Fruit fly (Drosophila melanogaster): ENCODE results near the gene RpS26.

The RpS26 gene

DNA sequence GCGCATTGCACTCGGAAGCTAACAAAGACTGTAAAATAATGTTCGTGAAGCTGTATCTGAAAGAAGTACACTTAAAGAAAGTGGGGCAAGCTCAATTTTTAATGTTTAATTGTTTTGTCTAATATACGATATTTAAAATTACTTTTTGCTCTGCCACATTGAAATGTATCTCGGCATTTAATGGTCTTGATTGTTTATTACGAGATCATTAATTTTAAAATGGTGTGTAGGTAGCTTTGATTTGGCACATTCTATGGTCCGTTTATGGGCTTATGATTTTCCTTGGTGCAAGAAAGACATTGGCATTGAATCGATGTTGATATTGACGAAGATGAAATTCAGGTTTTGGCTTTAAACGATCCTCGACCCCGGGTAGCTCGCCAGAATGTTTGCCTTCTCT is 20.5 kb upstream of the RpS26 start:
- TF ChIP-seq Eip75B (GFP tag; optimal IDR thresholded peaks at IDR 0.05) (peak; percentile 64), CG7368 (GFP tag; optimal IDR thresholded peaks at IDR 0.05) (no peak), CG10631 (GFP tag; optimal IDR thresholded peaks at IDR 0.05) (peak; percentile 72), Blimp-1 (GFP tag; optimal IDR thresholded peaks at IDR 0.05) (peak; percentile 27), fd85E (GFP tag; optimal IDR thresholded peaks at IDR 0.05) (no peak), CG8632 (GFP tag; optimal IDR thresholded peaks at IDR 0.05) (peak; percentile 46), spab (GFP tag; optimal IDR thresholded peaks at IDR 0.05) (peak; percentile 63), eg (GFP tag; IDR thresholded peaks at IDR 0.05) (peak; percentile 58), lz (GFP tag; optimal IDR thresholded peaks at IDR 0.05) (peak; percentile 83), Ets96B (tag; optimal IDR thresholded peaks at IDR 0.05) (peak; percentile 79), dsx (GFP tag; optimal IDR thresholded peaks at IDR 0.05; ENCODE audit: poor library complexity, severe bottlenecking) (peak; percentile 36), Hr39 (GFP tag; optimal IDR thresholded peaks at IDR 0.05) (peak; percentile 77), CG4318 (GFP tag; optimal IDR thresholded peaks at IDR 0.05) (peak; percentile 40), CG3032 (tag; optimal IDR thresholded peaks at IDR 0.05) (peak; percentile 77), Met (GFP tag; optimal IDR thresholded peaks at IDR 0.05) (peak; percentile 84), Lpt (GFP tag; optimal IDR thresholded peaks at IDR 0.05) (no peak), CG11762 (GFP tag; optimal IDR thresholded peaks at IDR 0.05; ENCODE audit: insufficient read depth) (peak; percentile 60), Hr38 (GFP tag; optimal IDR thresholded peaks at IDR 0.05) (no peak), CG6808 (GFP tag; optimal IDR thresholded peaks at IDR 0.05) (peak; percentile 70), topi (GFP tag; optimal IDR thresholded peaks at IDR 0.05) (peak; percentile 79), CG15336 (GFP tag; IDR thresholded peaks at IDR 0.05) (peak; percentile 61), acj6 (GFP tag; optimal IDR thresholded peaks at IDR 0.05) (peak; percentile 68), CG9139 (GFP tag; optimal IDR thresholded peaks at IDR 0.05) (no peak), dac (GFP tag; optimal IDR thresholded peaks at IDR 0.05) (peak; percentile 12), net (GFP tag; optimal IDR thresholded peaks at IDR 0.05) (no peak), CG6163 (GFP tag; IDR thresholded peaks at IDR 0.05) (peak; percentile 75; the same call in 2 of the 3 replicates), Sox14 (GFP tag; optimal IDR thresholded peaks at IDR 0.05) (peak; percentile 79), achi (GFP tag; optimal IDR thresholded peaks at IDR 0.05) (peak; percentile 65), Sox102F (GFP tag; optimal IDR thresholded peaks at IDR 0.05) (peak; percentile 90), CG1621 (tag; optimal IDR thresholded peaks at IDR 0.05) (no peak), CG10669 (GFP tag; optimal IDR thresholded peaks at IDR 0.05) (peak; percentile 68), CG6792 (GFP tag; optimal IDR thresholded peaks at IDR 0.05) (peak; percentile 58), CG11294 (GFP tag; IDR thresholded peaks at IDR 0.05) (no peak; the same call in 1 of the 2 replicates), Gug (GFP tag; IDR thresholded peaks at IDR 0.05) (0 out of 2 replicates have a peak, but pooled peaks have one; percentile 17), Eip78C (GFP tag) (peak; percentile 89), esn (GFP tag; optimal IDR thresholded peaks at IDR 0.05) (peak; percentile 89), cyc (GFP tag; optimal IDR thresholded peaks at IDR 0.05) (peak; percentile 70), salr (GFP tag; optimal IDR thresholded peaks at IDR 0.05) (peak; percentile 36 to 46), CG3919 (GFP tag; optimal IDR thresholded peaks at IDR 0.05) (peak; percentile 56), ss (GFP tag; optimal IDR thresholded peaks at IDR 0.05) (no peak), CG16779 (tag; optimal IDR thresholded peaks at IDR 0.05) (no peak), CG32006 (GFP tag; optimal IDR thresholded peaks at IDR 0.05) (peak; percentile 76), fd59A (GFP tag; optimal IDR thresholded peaks at IDR 0.05) (peak; percentile 43), CG8119 (GFP tag; IDR thresholded peaks at IDR 0.05) (peak; percentile 52; the same call in 2 of the 3 replicates), Hr4 (GFP tag; optimal IDR thresholded peaks at IDR 0.05) (peak; percentile 50), svp (GFP tag) (peak; percentile 86), vri (GFP tag; optimal IDR thresholded peaks at IDR 0.05) (peak; percentile 82), CG6276 (GFP tag; optimal IDR thresholded peaks at IDR 0.05) (peak; percentile 61), CG6854 (GFP tag; optimal IDR thresholded peaks at IDR 0.05) (peak; percentile 45), CG31627 (GFP tag; optimal IDR thresholded peaks at IDR 0.05) (peak; percentile 81), Eip93F (GFP tag; optimal IDR thresholded peaks at IDR 0.05) (peak; percentile 57), fkh (GFP tag; optimal IDR thresholded peaks at IDR 0.05) (no peak)
